Worm (Caenorhabditis elegans): ENCODE measurements around the gene glod-4.

- TF ChIP-seq ceh-48 (tag; optimal IDR thresholded peaks at IDR 0.05) (no peak), pha-2 (tag; optimal IDR thresholded peaks at IDR 0.05) (no peak), ceh-14 (tag; optimal IDR thresholded peaks at IDR 0.05) (peak; percentile 38), T23F11.4 (GFP tag; optimal IDR thresholded peaks at IDR 0.05) (no peak), npax-4 (tag; optimal IDR thresholded peaks at IDR 0.05) (no peak), fkh-10 (GFP tag; optimal IDR thresholded peaks at IDR 0.05) (peak; percentile 20), rnt-1 (tag; optimal IDR thresholded peaks at IDR 0.05) (peak; percentile 76), ceh-9 (tag; optimal IDR thresholded peaks at IDR 0.05) (no peak)
Observed at ce11 chrIII:4193659-4194103, 40.3 kb downstream of the glod-4 start, which contains the start of gene xbp-1.
